Worm (Caenorhabditis elegans): Measurements from ENCODE around the gene hda-10.

DNA sequence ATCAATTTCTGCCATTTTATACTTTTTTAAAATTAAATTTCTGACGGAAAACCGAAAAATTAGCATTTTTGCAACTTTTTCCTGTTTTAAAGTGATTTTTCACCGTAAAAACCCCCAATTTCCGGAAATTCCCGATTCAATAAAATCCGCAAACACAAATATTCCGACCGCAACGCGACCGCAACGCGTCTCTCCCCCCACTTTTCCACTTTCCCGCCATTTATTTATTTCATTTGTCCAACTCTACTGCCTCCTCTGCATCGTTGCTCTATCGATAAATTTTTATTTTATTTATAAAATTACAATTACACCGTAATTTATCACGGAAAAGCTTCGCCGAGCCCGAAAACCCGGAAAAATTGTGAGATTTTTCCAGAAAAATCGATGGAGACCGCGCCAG is 5.8 kb downstream of the hda-10 start, which contains the start of gene mcd-1:
- TF ChIP-seq lsy-2 (tag; optimal IDR thresholded peaks at IDR 0.05) (peak in 1 of 2 experiments; percentile 81), unc-55 (GFP tag; optimal IDR thresholded peaks at IDR 0.05) (peak; percentile 90), nhr-11 (tag; optimal IDR thresholded peaks at IDR 0.05) (no peak), R02D3.7 (tag; optimal IDR thresholded peaks at IDR 0.05) (no peak), elt-3 (tag; optimal IDR thresholded peaks at IDR 0.05) (no peak), ama-1 (optimal IDR thresholded peaks at IDR 0.05) (no peak)
